Fruit fly (Drosophila melanogaster) whole organism, embryonic: Measurements from ENCODE around the gene tex.
A peak's percentile ranks its signal among the peaks of the same experiment; 100 is the strongest.

Experiments used
- Bgb ChIP-seq: fragments of 200-800 bp; sonication (Bioruptor generic); IDR thresholded peaks from 2 replicates; pipeline ENCODE4 v1.3.6; 2022; ENCODE audit warnings: missing biosample characterization, missing genetic modification characterization; ENCODE audit not compliant: partially characterized antibody
- C15 ChIP-seq: fragments of 200-800 bp; sonication (Bioruptor generic); IDR thresholded peaks from 3 replicates; pipeline ENCODE4 v1.3.6; 2022; ENCODE audit warnings: missing biosample characterization, missing genetic modification characterization
- CG11085 ChIP-seq: fragments of 200-800 bp; sonication (Bioruptor generic); IDR thresholded peaks from 2 replicates; pipeline ENCODE4 v1.3.6; 2022; ENCODE audit warnings: missing biosample characterization, missing genetic modification characterization
- CG11247 ChIP-seq: fragments of 200-800 bp; sonication (Bioruptor generic); IDR thresholded peaks from 2 replicates; pipeline ENCODE4 v1.3.6; 2022; ENCODE audit warnings: missing biosample characterization, missing genetic modification characterization
- CG11504 ChIP-seq: fragments of 200-800 bp; sonication (Bioruptor generic); optimal IDR thresholded peaks from 3 replicates; lab custom pipeline; 2019; ENCODE audit warnings: missing biosample characterization, mild to moderate bottlenecking, missing genetic modification characterization, moderate library complexity
- CG11695 ChIP-seq: fragments of 200-800 bp; sonication (Bioruptor generic); IDR thresholded peaks from 3 replicates; pipeline ENCODE4 v1.3.6; 2022; ENCODE audit warnings: missing biosample characterization, missing genetic modification characterization
- CG13624 ChIP-seq: fragments of 200-800 bp; sonication (Bioruptor generic); optimal IDR thresholded peaks from 2 replicates; lab custom pipeline; 2016; ENCODE audit warnings: missing biosample characterization, missing genetic modification characterization
- CG13775 ChIP-seq: fragments of 200-800 bp; sonication (Bioruptor generic); optimal IDR thresholded peaks from 3 replicates; lab custom pipeline; 2017; ENCODE audit warnings: missing biosample characterization, mild to moderate bottlenecking, missing genetic modification characterization
- CG14965 ChIP-seq: fragments of 200-800 bp; sonication (Bioruptor generic); optimal IDR thresholded peaks from 2 replicates; lab custom pipeline; 2016; ENCODE audit warnings: missing biosample characterization, missing genetic modification characterization, borderline replicate concordance
- CG15696 ChIP-seq: fragments of 200-800 bp; sonication (Bioruptor generic); optimal IDR thresholded peaks from 2 replicates; lab custom pipeline; 2019; ENCODE audit warnings: missing biosample characterization, mild to moderate bottlenecking, missing genetic modification characterization, moderate library complexity
- CG1647 ChIP-seq: fragments of 200-800 bp; sonication (Bioruptor generic); optimal IDR thresholded peaks from 3 replicates; lab custom pipeline; 2016; ENCODE audit warnings: missing biosample characterization, missing genetic modification characterization
- CG18764 ChIP-seq: fragments of 200-800 bp; sonication (Bioruptor generic); optimal IDR thresholded peaks from 3 replicates; lab custom pipeline; 2016; ENCODE audit warnings: missing biosample characterization, missing genetic modification characterization
- CG2116 ChIP-seq: fragments of 200-800 bp; sonication (Bioruptor generic); optimal IDR thresholded peaks from 3 replicates; lab custom pipeline; 2018; ENCODE audit warnings: missing biosample characterization, mild to moderate bottlenecking, missing genetic modification characterization
- CG2120 ChIP-seq: fragments of 200-800 bp; sonication (Bioruptor generic); optimal IDR thresholded peaks from 3 replicates; lab custom pipeline; 2016; ENCODE audit warnings: missing biosample characterization, missing genetic modification characterization
- CG33557 ChIP-seq: fragments of 200-800 bp; sonication (Bioruptor generic); optimal IDR thresholded peaks from 2 replicates; lab custom pipeline; 2019; ENCODE audit warnings: missing biosample characterization, mild to moderate bottlenecking, missing genetic modification characterization, moderate library complexity
- CG6175 ChIP-seq: fragments of 200-800 bp; sonication (Bioruptor generic); IDR thresholded peaks from 3 replicates; pipeline ENCODE4 v1.3.6; 2022; ENCODE audit warnings: missing biosample characterization, missing genetic modification characterization
- CG6683 ChIP-seq: fragments of 200-800 bp; sonication (Bioruptor generic); optimal IDR thresholded peaks from 2 replicates; lab custom pipeline; 2017; ENCODE audit warnings: missing biosample characterization, mild to moderate bottlenecking, missing genetic modification characterization, missing genetic modification reagents
- CG6813 ChIP-seq: fragments of 200-800 bp; sonication (Bioruptor generic); optimal IDR thresholded peaks from 2 replicates; lab custom pipeline; 2017; ENCODE audit warnings: missing biosample characterization, missing genetic modification characterization, mild to moderate bottlenecking, moderate library complexity, missing genetic modification reagents
- CG7928 ChIP-seq: fragments of 200-800 bp; sonication (Bioruptor generic); optimal IDR thresholded peaks from 2 replicates; lab custom pipeline; 2017; ENCODE audit warnings: missing biosample characterization, mild to moderate bottlenecking, missing genetic modification characterization
- CG8388 ChIP-seq: fragments of 200-800 bp; sonication (Bioruptor generic); optimal IDR thresholded peaks from 2 replicates; lab custom pipeline; 2019; ENCODE audit warnings: missing biosample characterization, mild to moderate bottlenecking, missing genetic modification characterization, moderate library complexity
- Doc2 ChIP-seq: fragments of 200-800 bp; sonication (Bioruptor generic); IDR thresholded peaks from 2 replicates; pipeline ENCODE4 v1.3.6; 2022; ENCODE audit warnings: missing biosample characterization, missing genetic modification characterization
- Eip74EF ChIP-seq, 2 experiments: fragments of 200-800 bp in 1 of 2; fragments of >200 bp in 1 of 2; sonication (Bioruptor generic) in 1 of 2; optimal IDR thresholded peaks; 2 replicates each; lab custom pipeline; 2017 to 2019; ENCODE audit warnings: missing biosample characterization in 2 of 2, missing genetic modification characterization in 2 of 2, mild to moderate bottlenecking in 1 of 2, moderate library complexity in 1 of 2
- Gsc ChIP-seq: fragments of 200-800 bp; sonication (Bioruptor generic); IDR thresholded peaks from 2 replicates; pipeline ENCODE4 v1.3.6; 2022; ENCODE audit warnings: missing biosample characterization, missing genetic modification characterization
- HLH54F ChIP-seq: fragments of 200-800 bp; sonication (Bioruptor generic); optimal IDR thresholded peaks from 3 replicates; lab custom pipeline; 2016; ENCODE audit warnings: missing biosample characterization, missing genetic modification characterization
- HLHmδ ChIP-seq: fragments of 200-800 bp; sonication (Bioruptor generic); optimal IDR thresholded peaks from 2 replicates; lab custom pipeline; 2018; ENCODE audit warnings: missing biosample characterization, mild to moderate bottlenecking, missing genetic modification characterization, moderate library complexity
- Lhr ChIP-seq: fragments of 200-800 bp; sonication (Bioruptor generic); optimal IDR thresholded peaks from 3 replicates; lab custom pipeline; 2017; ENCODE audit warnings: mild to moderate bottlenecking, missing biosample characterization, missing genetic modification reagents, missing genetic modification characterization
- MBD-R2 ChIP-seq: fragments of 200-800 bp; sonication (Bioruptor generic); IDR thresholded peaks from 2 replicates; pipeline ENCODE4 v1.3.6; 2022; ENCODE audit warnings: missing biosample characterization, missing genetic modification characterization
- Opbp ChIP-seq: fragments of 200-800 bp; sonication (Bioruptor generic); IDR thresholded peaks from 3 replicates; pipeline ENCODE4 v1.3.6; 2022; ENCODE audit warnings: missing biosample characterization, missing genetic modification characterization; ENCODE audit not compliant: partially characterized antibody
- Scr ChIP-seq: fragments of 200-800 bp; sonication (Bioruptor generic); IDR thresholded peaks from 2 replicates; pipeline ENCODE4 v1.3.6; 2022; ENCODE audit warnings: missing biosample characterization, missing genetic modification characterization; ENCODE audit not compliant: partially characterized antibody
- Stat92E ChIP-seq, 3 experiments: fragments of >200 bp in 2 of 3; fragments of 200-800 bp in 1 of 3; sonication (Bioruptor generic) in 1 of 3; optimal IDR thresholded peaks; 2 replicates each; lab custom pipeline; 2017 to 2019; ENCODE audit warnings: missing biosample characterization in 3 of 3, missing genetic modification characterization in 3 of 3, mild to moderate bottlenecking in 1 of 3, moderate library complexity in 1 of 3
- Vsx1 ChIP-seq: fragments of 200-800 bp; sonication (Bioruptor generic); optimal IDR thresholded peaks from 2 replicates; lab custom pipeline; 2017; ENCODE audit warnings: missing biosample characterization, mild to moderate bottlenecking, missing genetic modification characterization, missing genetic modification reagents
- ase ChIP-seq: fragments of 200-800 bp; sonication (Bioruptor generic); IDR thresholded peaks from 3 replicates; pipeline ENCODE4 v1.3.6; 2022; ENCODE audit warnings: missing biosample characterization, missing genetic modification characterization
- cato ChIP-seq: fragments of 200-800 bp; sonication (Bioruptor generic); optimal IDR thresholded peaks from 2 replicates; lab custom pipeline; 2016; ENCODE audit warnings: missing biosample characterization, missing genetic modification characterization, borderline replicate concordance
- chinmo ChIP-seq: fragments of 200-800 bp; sonication (Bioruptor generic); IDR thresholded peaks from 4 replicates; pipeline ENCODE4 v1.3.6; 2022; ENCODE audit warnings: missing biosample characterization, missing genetic modification characterization; ENCODE audit not compliant: partially characterized antibody
- dmrt11E ChIP-seq: fragments of 200-800 bp; sonication (Bioruptor generic); optimal IDR thresholded peaks from 3 replicates; lab custom pipeline; 2018; ENCODE audit warnings: missing biosample characterization, mild to moderate bottlenecking, missing genetic modification characterization, moderate library complexity
- fd3F ChIP-seq: fragments of 200-800 bp; sonication (Bioruptor generic); optimal IDR thresholded peaks from 2 replicates; lab custom pipeline; 2018; ENCODE audit warnings: missing biosample characterization, mild to moderate bottlenecking, missing genetic modification characterization, moderate library complexity
- kni ChIP-seq: fragments of 200-800 bp; sonication (Bioruptor generic); optimal IDR thresholded peaks from 3 replicates; lab custom pipeline; 2017; ENCODE audit warnings: mild to moderate bottlenecking, missing biosample characterization, missing genetic modification reagents, missing genetic modification characterization
- pb ChIP-seq: fragments of 200-800 bp; sonication (Bioruptor generic); optimal IDR thresholded peaks from 3 replicates; lab custom pipeline; 2016; ENCODE audit warnings: missing biosample characterization, missing genetic modification characterization
- pros ChIP-seq: fragments of 200-800 bp; sonication (Bioruptor generic); optimal IDR thresholded peaks from 3 replicates; lab custom pipeline; 2019; ENCODE audit warnings: missing biosample characterization, mild to moderate bottlenecking, missing genetic modification characterization, moderate library complexity
- sisA ChIP-seq: fragments of 200-800 bp; sonication (Bioruptor generic); IDR thresholded peaks from 2 replicates; pipeline ENCODE4 v1.3.6; 2022; ENCODE audit warnings: missing biosample characterization, missing genetic modification characterization
- stc ChIP-seq: fragments of 200-800 bp; sonication (Bioruptor generic); IDR thresholded peaks from 2 replicates; pipeline ENCODE4 v1.3.6; 2022; ENCODE audit warnings: missing biosample characterization, missing genetic modification characterization
- tap ChIP-seq: fragments of 200-800 bp; optimal IDR thresholded peaks from 3 replicates; lab custom pipeline; 2019; ENCODE audit warnings: missing biosample characterization, mild to moderate bottlenecking, missing genetic modification characterization, moderate library complexity
- tio ChIP-seq: fragments of 200-800 bp; sonication (Bioruptor generic); optimal IDR thresholded peaks from 2 replicates; lab custom pipeline; 2017; ENCODE audit warnings: missing biosample characterization, missing genetic modification characterization, inconsistent platforms
- twi ChIP-seq: fragments of 200-800 bp; optimal IDR thresholded peaks from 2 replicates; lab custom pipeline; 2019; ENCODE audit warnings: missing biosample characterization, mild to moderate bottlenecking, missing genetic modification characterization, moderate library complexity
- unpg ChIP-seq: fragments of 200-800 bp; sonication (Bioruptor generic); optimal IDR thresholded peaks from 3 replicates; lab custom pipeline; 2018; ENCODE audit warnings: missing biosample characterization, mild to moderate bottlenecking, missing genetic modification characterization, moderate library complexity
- vnd ChIP-seq: fragments of 200-800 bp; sonication (Bioruptor generic); IDR thresholded peaks from 3 replicates; pipeline ENCODE4 v1.3.6; 2022; ENCODE audit warnings: missing biosample characterization, missing genetic modification characterization; ENCODE audit not compliant: partially characterized antibody

The tex gene

dm6 chr3R:8264302-8265080 lies 44.0 kb downstream of the tex start, which contains the start of the genes RPA1 and Mcm2 (continued):
- peak; percentile 76 for TF ChIP-seq kni
- peak; percentile 89 for TF ChIP-seq CG13775 (GFP tag; lab: Kevin White, UChicago)
- peak; percentile 72 for TF ChIP-seq twi (tag; lab: Kevin White, UChicago)
- no peak for TF ChIP-seq vnd (GFP tag; lab: Robert Waterston, UW)
- TF ChIP-seq CG6683 (GFP tag; lab: Kevin White, UChicago) = peak; percentile 37
- TF ChIP-seq ase = peak; percentile 69; the same call in 1 of the 3 replicates
- TF ChIP-seq CG18764 = peak; percentile 66
- TF ChIP-seq stc = peak; percentile 44; the same call in 1 of the 2 replicates
- TF ChIP-seq Opbp (GFP tag; lab: Robert Waterston, UW) = peak; percentile 10; the same call in 1 of the 3 replicates
- TF ChIP-seq CG11247 (GFP tag; lab: Robert Waterston, UW) = peak; percentile 74
- TF ChIP-seq CG11504 (tag; lab: Kevin White, UChicago) = peak; percentile 83
- peak; percentile 73 for TF ChIP-seq CG11085
- TF ChIP-seq CG15696 (tag; lab: Kevin White, UChicago) = peak; percentile 72
- 0 out of 3 replicates have a peak, but pooled peaks have one; percentile 6 for TF ChIP-seq C15 (GFP tag; lab: Robert Waterston, UW)
- TF ChIP-seq CG6175 (GFP tag; lab: Robert Waterston, UW) = peak; percentile 67; the same call in 2 of the 3 replicates
- TF ChIP-seq CG13624 (GFP tag; lab: Kevin White, UChicago) = peak; percentile 15
- TF ChIP-seq CG8388 (GFP tag; lab: Kevin White, UChicago) = peak; percentile 66
- TF ChIP-seq CG2120 (GFP tag; lab: Kevin White, UChicago) = peak; percentile 85
- peak; percentile 43 for TF ChIP-seq HLHmδ (GFP tag; lab: Kevin White, UChicago)
- peak; percentile 56 for TF ChIP-seq unpg
- peak; percentile 76 for TF ChIP-seq CG33557 (GFP tag; lab: Kevin White, UChicago)
- TF ChIP-seq fd3F (GFP tag; lab: Kevin White, UChicago) = peak; percentile 74
- peak; percentile 97 for TF ChIP-seq CG2116 (GFP tag; lab: Kevin White, UChicago)
- TF ChIP-seq Stat92E (GFP tag; optimal IDR thresholded peaks at IDR 0.05; lab: Kevin White, UChicago) = no peak
- peak; percentile 47 for TF ChIP-seq cato (GFP tag; lab: Kevin White, UChicago)
- TF ChIP-seq CG14965 (GFP tag; lab: Kevin White, UChicago) = no peak
- peak; percentile 15; the same call in 1 of the 2 replicates for TF ChIP-seq Scr (GFP tag; lab: Robert Waterston, UW)
- no peak for TF ChIP-seq pros (GFP tag; lab: Kevin White, UChicago)
- TF ChIP-seq Gsc (GFP tag; lab: Robert Waterston, UW) = 0 out of 2 replicates have a peak, but pooled peaks have one; percentile 53
- TF ChIP-seq Vsx1 (GFP tag; lab: Kevin White, UChicago) = no peak
- no peak for TF ChIP-seq chinmo
- TF ChIP-seq dmrt11E = peak; percentile 78
- TF ChIP-seq CG6813 = peak; percentile 47
- peak; percentile 36; the same call in 1 of the 2 replicates for TF ChIP-seq Bgb (GFP tag; lab: Robert Waterston, UW)
- peak; percentile 86 for TF ChIP-seq tio
- TF ChIP-seq Doc2 (GFP tag; lab: Robert Waterston, UW) = peak; percentile 34; the same call in 1 of the 2 replicates
- TF ChIP-seq sisA (GFP tag; lab: Robert Waterston, UW) = peak; percentile 86
- no peak for TF ChIP-seq pb
- TF ChIP-seq HLH54F (GFP tag; lab: Kevin White, UChicago) = peak; percentile 71
- TF ChIP-seq CG11695 = peak; percentile 60; the same call in 1 of the 3 replicates
- TF ChIP-seq Eip74EF (GFP tag; optimal IDR thresholded peaks at IDR 0.05; lab: Kevin White, UChicago) = no peak
- TF ChIP-seq CG7928 (GFP tag; lab: Kevin White, UChicago) = peak; percentile 93
- peak; percentile 78 for TF ChIP-seq MBD-R2 (GFP tag; lab: Robert Waterston, UW)
- no peak for TF ChIP-seq CG1647 (GFP tag; lab: Kevin White, UChicago)
- peak; percentile 19 for TF ChIP-seq Lhr (GFP tag; lab: Kevin White, UChicago)
- no peak for TF ChIP-seq tap (tag; lab: Kevin White, UChicago)
